Fruit fly (Drosophila melanogaster) whole organism, embryonic: ENCODE results near the gene CG8006.

Experiments
- Adf1 ChIP-seq: fragments of 200-800 bp; sonication (Bioruptor generic); IDR thresholded peaks from 2 replicates; pipeline ENCODE4 v1.3.6; 2022; ENCODE audit warnings: missing biosample characterization, missing genetic modification characterization
- Atf3 ChIP-seq: fragments of 200-800 bp; sonication (Bioruptor generic); optimal IDR thresholded peaks from 3 replicates; lab custom pipeline; 2016; ENCODE audit warnings: missing biosample characterization, missing genetic modification characterization
- Awh ChIP-seq: fragments of 200-800 bp; sonication (Bioruptor generic); IDR thresholded peaks from 2 replicates; pipeline ENCODE4, ENCODE4 v1.3.6; 2022; ENCODE audit warnings: missing biosample characterization, missing genetic modification characterization
- CG10147 ChIP-seq: fragments of 200-800 bp; sonication (Bioruptor generic); optimal IDR thresholded peaks from 2 replicates; lab custom pipeline; 2019; ENCODE audit warnings: missing biosample characterization, mild to moderate bottlenecking, missing genetic modification characterization, moderate library complexity
- CG10321 ChIP-seq: fragments of 200-800 bp; sonication (Bioruptor generic); IDR thresholded peaks from 2 replicates; pipeline ENCODE4 v1.3.6; 2022; ENCODE audit warnings: missing biosample characterization, missing genetic modification characterization
- CG11504 ChIP-seq: fragments of 200-800 bp; sonication (Bioruptor generic); optimal IDR thresholded peaks from 3 replicates; lab custom pipeline; 2019; ENCODE audit warnings: missing biosample characterization, mild to moderate bottlenecking, missing genetic modification characterization, moderate library complexity
- CG12744 ChIP-seq: fragments of 200-800 bp; sonication (Bioruptor generic); optimal IDR thresholded peaks from 2 replicates; lab custom pipeline; 2016; ENCODE audit warnings: missing biosample characterization, missing genetic modification characterization
- CG12942 ChIP-seq: fragments of 200-800 bp; sonication (Bioruptor generic); optimal IDR thresholded peaks from 3 replicates; lab custom pipeline; 2016; ENCODE audit warnings: missing biosample characterization, missing genetic modification characterization
- CG13287 ChIP-seq: fragments of 200-800 bp; sonication (Bioruptor generic); IDR thresholded peaks from 2 replicates; pipeline ENCODE4 v1.3.6; 2022; ENCODE audit warnings: missing biosample characterization, missing genetic modification characterization; ENCODE audit not compliant: partially characterized antibody
- CG14014 ChIP-seq: fragments of 200-800 bp; sonication (Bioruptor generic); IDR thresholded peaks from 2 replicates; pipeline ENCODE4 v1.3.6; 2022; ENCODE audit warnings: missing biosample characterization, missing genetic modification characterization
- CG1603 ChIP-seq: fragments of 200-800 bp; sonication (Bioruptor generic); optimal IDR thresholded peaks from 2 replicates; lab custom pipeline; 2019; ENCODE audit warnings: missing biosample characterization, mild to moderate bottlenecking, missing genetic modification characterization, moderate library complexity
- CG1832 ChIP-seq: fragments of 200-800 bp; sonication (Bioruptor generic); optimal IDR thresholded peaks from 2 replicates; lab custom pipeline; 2017; ENCODE audit warnings: missing biosample characterization, mild to moderate bottlenecking, missing genetic modification characterization, inconsistent platforms
- CG2202 ChIP-seq: fragments of 200-800 bp; sonication (Bioruptor generic); optimal IDR thresholded peaks from 2 replicates; lab custom pipeline; 2018; ENCODE audit warnings: missing biosample characterization, mild to moderate bottlenecking, missing genetic modification characterization
- CG2678 ChIP-seq: fragments of 200-800 bp; sonication (Bioruptor generic); optimal IDR thresholded peaks from 3 replicates; lab custom pipeline; 2019; ENCODE audit warnings: missing biosample characterization, mild to moderate bottlenecking, missing genetic modification characterization, moderate library complexity
- CG34376 ChIP-seq: fragments of 200-800 bp; sonication (Bioruptor generic); optimal IDR thresholded peaks from 2 replicates; lab custom pipeline; 2018; ENCODE audit warnings: missing biosample characterization, mild to moderate bottlenecking, missing genetic modification characterization
- CG3847 ChIP-seq: fragments of 200-800 bp; sonication (Bioruptor generic); IDR thresholded peaks from 2 replicates; pipeline ENCODE4 v1.3.6; 2022; ENCODE audit warnings: missing biosample characterization, missing genetic modification characterization
- CG43689 ChIP-seq: fragments of 200-800 bp; sonication (Bioruptor generic); IDR thresholded peaks from 2 replicates; pipeline ENCODE4 v1.3.6; 2022; ENCODE audit warnings: missing biosample characterization, missing genetic modification characterization
- CG9876 ChIP-seq: fragments of 200-800 bp; sonication (Bioruptor generic); optimal IDR thresholded peaks from 2 replicates; lab custom pipeline; 2016; ENCODE audit warnings: missing biosample characterization, missing genetic modification characterization
- Chrac-16 ChIP-seq: fragments of 200-800 bp; sonication (Bioruptor generic); optimal IDR thresholded peaks from 3 replicates; lab custom pipeline; 2016; ENCODE audit warnings: missing biosample characterization, missing genetic modification characterization
- Dll ChIP-seq: fragments of 200-800 bp; sonication (Bioruptor generic); IDR thresholded peaks from 4 replicates; pipeline ENCODE4 v1.3.6; 2022; ENCODE audit warnings: missing biosample characterization, missing genetic modification characterization; ENCODE audit not compliant: partially characterized antibody
- Doc3 ChIP-seq: fragments of 200-800 bp; sonication (Bioruptor generic); IDR thresholded peaks from 3 replicates; pipeline ENCODE4 v1.3.6; 2022; ENCODE audit warnings: missing biosample characterization, missing genetic modification characterization; ENCODE audit not compliant: partially characterized antibody
- Dref ChIP-seq: fragments of 200-800 bp; sonication (Bioruptor generic); IDR thresholded peaks from 2 replicates; pipeline ENCODE4 v1.3.6; 2022; ENCODE audit warnings: missing biosample characterization, missing genetic modification characterization
- Drgx ChIP-seq: fragments of 200-800 bp; sonication (Bioruptor generic); IDR thresholded peaks from 2 replicates; pipeline ENCODE4 v1.3.6; 2022; ENCODE audit warnings: missing biosample characterization, missing genetic modification characterization
- HmgZ ChIP-seq: fragments of 200-800 bp; sonication (Bioruptor generic); optimal IDR thresholded peaks from 2 replicates; lab custom pipeline; 2018; ENCODE audit warnings: missing biosample characterization, mild to moderate bottlenecking, missing genetic modification characterization
- MESR4 ChIP-seq: fragments of 200-800 bp; sonication (Bioruptor generic); optimal IDR thresholded peaks from 2 replicates; lab custom pipeline; 2018; ENCODE audit warnings: missing biosample characterization, mild to moderate bottlenecking, missing genetic modification characterization, moderate library complexity
- Med ChIP-seq: fragments of 200-800 bp; sonication (Bioruptor generic); peaks from one replicate; lab custom pipeline; 2016; ENCODE audit warnings: missing biosample characterization, missing genetic modification characterization, mild to moderate bottlenecking, inconsistent platforms, moderate library complexity
- Oli ChIP-seq: fragments of 200-800 bp; sonication (Bioruptor generic); optimal IDR thresholded peaks from 2 replicates; lab custom pipeline; 2018; ENCODE audit warnings: missing biosample characterization, mild to moderate bottlenecking, missing genetic modification characterization, moderate library complexity
- Opbp ChIP-seq: fragments of 200-800 bp; sonication (Bioruptor generic); IDR thresholded peaks from 3 replicates; pipeline ENCODE4 v1.3.6; 2022; ENCODE audit warnings: missing biosample characterization, missing genetic modification characterization; ENCODE audit not compliant: partially characterized antibody
- Vsx1 ChIP-seq: fragments of 200-800 bp; sonication (Bioruptor generic); optimal IDR thresholded peaks from 2 replicates; lab custom pipeline; 2017; ENCODE audit warnings: missing biosample characterization, mild to moderate bottlenecking, missing genetic modification characterization, missing genetic modification reagents
- bcd ChIP-seq: fragments of 200-800 bp; sonication (Bioruptor generic); optimal IDR thresholded peaks from 2 replicates; lab custom pipeline; 2017; ENCODE audit warnings: missing biosample characterization, mild to moderate bottlenecking, missing genetic modification characterization
- cato ChIP-seq: fragments of 200-800 bp; sonication (Bioruptor generic); optimal IDR thresholded peaks from 2 replicates; lab custom pipeline; 2016; ENCODE audit warnings: missing biosample characterization, missing genetic modification characterization, borderline replicate concordance
- ci ChIP-seq: fragments of 200-800 bp; sonication (Bioruptor generic); IDR thresholded peaks from 3 replicates; pipeline ENCODE4 v1.3.6; 2022; ENCODE audit warnings: missing biosample characterization, missing genetic modification characterization
- da ChIP-seq: fragments of 200-800 bp; sonication (Bioruptor generic); optimal IDR thresholded peaks from 2 replicates; lab custom pipeline; 2016; ENCODE audit warnings: missing biosample characterization, missing genetic modification characterization
- emc ChIP-seq: fragments of 200-800 bp; sonication (Bioruptor generic); optimal IDR thresholded peaks from 2 replicates; lab custom pipeline; 2016; ENCODE audit warnings: missing biosample characterization, missing genetic modification characterization
- eve ChIP-seq, 2 experiments: fragments of >200 bp; optimal IDR thresholded peaks; 2 replicates each; lab custom pipeline; 2017; ENCODE audit warnings: missing biosample characterization in 2 of 2, missing genetic modification characterization in 2 of 2
- fd3F ChIP-seq: fragments of 200-800 bp; sonication (Bioruptor generic); optimal IDR thresholded peaks from 2 replicates; lab custom pipeline; 2018; ENCODE audit warnings: missing biosample characterization, mild to moderate bottlenecking, missing genetic modification characterization, moderate library complexity
- ind ChIP-seq: fragments of 200-800 bp; sonication (Bioruptor generic); optimal IDR thresholded peaks from 3 replicates; lab custom pipeline; 2016; ENCODE audit warnings: missing biosample characterization, missing genetic modification characterization
- insv ChIP-seq, 2 experiments: fragments of 200-800 bp; sonication (Bioruptor generic); optimal IDR thresholded peaks; 3 replicates each; lab custom pipeline; 2016 to 2018; ENCODE audit warnings: missing biosample characterization in 2 of 2, missing genetic modification characterization in 2 of 2
- kni ChIP-seq: fragments of 200-800 bp; sonication (Bioruptor generic); optimal IDR thresholded peaks from 3 replicates; lab custom pipeline; 2017; ENCODE audit warnings: mild to moderate bottlenecking, missing biosample characterization, missing genetic modification reagents, missing genetic modification characterization
- odd ChIP-seq: fragments of 200-800 bp; sonication (Bioruptor generic); optimal IDR thresholded peaks from 2 replicates; lab custom pipeline; 2017; ENCODE audit warnings: missing biosample characterization, mild to moderate bottlenecking, missing genetic modification characterization
- onecut ChIP-seq: fragments of 200-800 bp; sonication (Bioruptor generic); IDR thresholded peaks from 2 replicates; pipeline ENCODE4 v1.3.6; 2022; ENCODE audit warnings: missing biosample characterization, missing genetic modification characterization
- pan ChIP-seq, 4 experiments: fragments of >200 bp in 3 of 4; fragments of 200-800 bp in 1 of 4; sonication (Bioruptor generic) in 1 of 4; optimal IDR thresholded peaks in 3 of 4; IDR thresholded peaks in 1 of 4; 2 replicates each; pipeline versions ENCODE4 v1.3.6 to Lab custom; 2017 to 2022; ENCODE audit warnings: missing biosample characterization in 2 of 4, missing genetic modification characterization in 2 of 4, mixed read lengths in 1 of 4
- salm ChIP-seq: fragments of 200-800 bp; sonication (Bioruptor generic); optimal IDR thresholded peaks from 2 replicates; lab custom pipeline; 2018; ENCODE audit warnings: missing biosample characterization, mild to moderate bottlenecking, missing genetic modification characterization
- sens ChIP-seq: fragments of 200-800 bp; sonication (Bioruptor generic); peaks from one replicate; lab custom pipeline; 2016; ENCODE audit warnings: missing biosample characterization, missing genetic modification characterization
- shn ChIP-seq: fragments of 200-800 bp; sonication (Bioruptor generic); optimal IDR thresholded peaks from 3 replicates; lab custom pipeline; 2016; ENCODE audit warnings: missing biosample characterization, missing genetic modification characterization
- vvl ChIP-seq: fragments of 200-800 bp; sonication (Bioruptor generic); IDR thresholded peaks from 2 replicates; pipeline ENCODE4 v1.3.6; 2022; ENCODE audit warnings: missing biosample characterization, missing genetic modification characterization

CG8006 gene

DNA sequence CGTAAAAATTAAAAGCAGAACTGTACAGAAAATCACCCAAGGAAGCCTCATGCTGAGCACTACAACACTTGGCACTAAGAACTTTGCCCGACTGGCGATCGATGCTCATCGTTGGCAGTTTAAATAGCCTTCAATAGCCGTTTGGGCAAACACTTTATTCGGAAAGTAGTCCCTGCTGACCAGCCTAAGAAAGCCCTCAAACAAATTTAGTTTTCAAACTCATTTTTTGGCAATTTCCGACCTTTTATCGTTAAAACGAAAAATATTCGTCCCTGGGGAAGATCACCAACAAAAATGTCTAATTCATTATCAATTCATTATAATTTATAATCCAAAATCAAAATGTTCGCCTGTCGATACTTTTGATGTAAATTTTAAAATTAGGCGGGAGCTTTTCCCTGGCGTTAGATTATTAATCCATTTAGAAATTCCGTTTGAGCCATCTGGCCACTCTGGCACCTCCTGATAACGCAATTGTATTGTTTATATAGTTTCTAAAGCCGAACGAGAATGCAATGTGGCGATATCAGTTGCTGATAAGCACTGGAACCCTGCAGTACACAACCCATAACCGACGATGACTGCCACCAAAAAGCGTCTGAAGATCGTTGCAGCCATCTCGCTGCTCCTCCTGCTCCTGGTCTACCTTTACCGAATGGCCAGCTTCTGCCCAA, 31.1 kb upstream of the CG8006 start, which contains the start of the genes mthl7 and Uxs (continued):
- TF ChIP-seq HmgZ (tag; lab: Kevin White, UChicago), result peak; percentile 9
- no peak for TF ChIP-seq shn (GFP tag; lab: Kevin White, UChicago)
- peak; percentile 1 for TF ChIP-seq CG34376 (GFP tag; lab: Kevin White, UChicago)
- TF ChIP-seq bcd (GFP tag; lab: Kevin White, UChicago), result no peak
- no peak for TF ChIP-seq kni (GFP tag; lab: Kevin White, UChicago)
- no peak for TF ChIP-seq Oli (tag; lab: Kevin White, UChicago)
- no peak for TF ChIP-seq salm (tag; lab: Kevin White, UChicago)
- peak; percentile 81 for TF ChIP-seq sens (GFP tag; lab: Kevin White, UChicago)
- peak; percentile 47 for TF ChIP-seq CG1603 (tag; lab: Kevin White, UChicago)
- no peak for TF ChIP-seq eve (GFP tag; optimal IDR thresholded peaks at IDR 0.05; lab: Kevin White, UChicago)
- TF ChIP-seq Opbp (GFP tag; lab: Robert Waterston, UW), result 0 out of 3 replicates have a peak, but pooled peaks have one; percentile 26
- no peak for TF ChIP-seq Adf1 (GFP tag; lab: Robert Waterston, UW)
- TF ChIP-seq CG10321 (GFP tag; lab: Robert Waterston, UW), result no peak
- no peak for TF ChIP-seq da (GFP tag; lab: Kevin White, UChicago)
- peak; percentile 47 for TF ChIP-seq Dref
- TF ChIP-seq Atf3 (GFP tag; lab: Kevin White, UChicago), result no peak
- no peak for TF ChIP-seq CG1832 (GFP tag; lab: Kevin White, UChicago)
- TF ChIP-seq Dll (GFP tag; lab: Robert Waterston, UW), result peak; percentile 56; the same call in 1 of the 4 replicates
- TF ChIP-seq Doc3 (GFP tag; lab: Robert Waterston, UW), result 0 out of 3 replicates have a peak, but pooled peaks have one; percentile 46
- TF ChIP-seq fd3F (GFP tag; lab: Kevin White, UChicago), result no peak
- no peak for TF ChIP-seq Awh (GFP tag; lab: Robert Waterston, UW)
- no peak for TF ChIP-seq CG2202 (tag; lab: Kevin White, UChicago)
- TF ChIP-seq Med (GFP tag; lab: Kevin White, UChicago), result peak; percentile 36
- no peak for TF ChIP-seq CG2678 (tag; lab: Kevin White, UChicago)
- TF ChIP-seq CG11504 (tag; lab: Kevin White, UChicago), result no peak
- TF ChIP-seq vvl (GFP tag; lab: Robert Waterston, UW), result 0 out of 2 replicates have a peak, but pooled peaks have one; percentile 10
- TF ChIP-seq Drgx (GFP tag; lab: Robert Waterston, UW), result no peak
- no peak for TF ChIP-seq CG10147 (GFP tag; lab: Kevin White, UChicago)
- TF ChIP-seq Vsx1, result no peak
- TF ChIP-seq onecut (GFP tag; lab: Robert Waterston, UW), result no peak
- TF ChIP-seq MESR4, result peak; percentile 41
- TF ChIP-seq emc, result no peak
- TF ChIP-seq, all 482 proteins: peak for 46

DNA sequence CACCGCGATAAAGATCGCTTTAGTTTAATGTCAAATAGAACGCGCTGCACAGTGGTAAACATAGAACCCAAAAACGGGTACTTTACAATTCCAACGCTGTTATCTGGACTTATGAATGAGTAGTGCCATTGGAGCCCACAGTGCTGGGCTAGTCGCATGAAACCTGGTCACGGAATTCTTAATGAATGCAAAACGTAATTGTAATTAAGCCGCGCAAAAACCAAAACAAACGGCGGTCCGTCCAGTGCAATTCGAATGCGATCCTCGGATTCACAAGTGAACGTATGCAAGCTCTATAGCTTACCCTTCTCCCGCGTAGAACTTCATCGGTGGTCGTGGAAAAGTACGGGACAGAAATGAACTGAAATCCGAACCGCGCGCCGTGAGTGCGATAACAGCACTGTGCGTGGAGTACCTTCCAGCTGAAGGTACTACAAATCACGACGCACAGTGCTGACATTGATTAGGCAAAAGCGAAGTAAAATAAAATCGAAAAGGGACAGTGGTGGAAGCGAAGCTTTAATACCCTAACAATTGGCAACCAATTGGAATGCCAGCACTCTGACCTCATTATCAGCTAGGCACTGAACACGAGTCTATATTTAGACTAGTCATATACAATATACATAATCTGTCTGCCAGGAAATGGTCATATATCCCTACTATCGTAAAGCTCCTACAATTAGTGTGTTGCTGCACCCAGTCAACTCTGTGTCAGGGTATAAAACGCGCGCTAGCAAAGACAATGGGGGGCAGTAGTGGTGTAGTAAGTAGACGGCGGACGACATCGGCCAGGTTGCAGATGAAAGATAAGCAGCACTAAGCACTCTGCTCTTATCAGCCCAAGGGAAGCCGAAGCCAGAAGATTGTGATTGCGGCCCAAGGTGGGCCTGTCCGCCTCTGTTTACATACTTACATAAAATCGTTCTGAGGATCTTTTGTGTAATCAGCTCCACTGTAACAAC, 26.1 kb upstream of the CG8006 start:
- TF ChIP-seq CG12942 (GFP tag; lab: Kevin White, UChicago) (peak; percentile 26), insv (GFP tag; optimal IDR thresholded peaks at IDR 0.05; lab: Kevin White, UChicago) (no peak), CG12744 (GFP tag; lab: Kevin White, UChicago) (no peak), CG43689 (GFP tag; lab: Robert Waterston, UW) (no peak), odd (GFP tag; lab: Kevin White, UChicago) (peak; percentile 41), HmgZ (tag; lab: Kevin White, UChicago) (no peak), ind (peak; percentile 51), Chrac-16 (GFP tag; lab: Kevin White, UChicago) (peak; percentile 34), CG3847 (peak; percentile 23; the same call in 1 of the 2 replicates), ci (GFP tag; lab: Robert Waterston, UW) (peak; percentile 13; the same call in 1 of the 3 replicates), CG14014 (GFP tag; lab: Robert Waterston, UW) (0 out of 2 replicates have a peak, but pooled peaks have one; percentile 5), cato (no peak), CG9876 (GFP tag; lab: Kevin White, UChicago) (no peak), pan (optimal IDR thresholded peaks at IDR 0.05; lab: Kevin White, UChicago) (no peak), pan (GFP tag; optimal IDR thresholded peaks at IDR 0.05 in 1 of 2, IDR thresholded peaks at IDR 0.05 in 1 of 2) (peak in 1 of 2 experiments; percentile 46), CG13287 (GFP tag; lab: Robert Waterston, UW) (no peak)
